Worm (Caenorhabditis elegans) whole organism, midembryonic: ENCODE data around the gene F47E1.2.

Experiments
- T22C8.4 ChIP-seq: fragments of 200-800 bp; sonication (Bioruptor generic); IDR thresholded peaks from 2 replicates; pipeline ENCODE4 v1.3.6; 2022; ENCODE audit warnings: missing genetic modification characterization, missing compliant biosample characterization
- cog-1 ChIP-seq: sonication (generic microtip); optimal IDR thresholded peaks from 2 replicates; lab custom pipeline; 2016; ENCODE audit warnings: missing genetic modification characterization, missing compliant biosample characterization
- flt-1 ChIP-seq: fragments of 200-800 bp; sonication (Bioruptor generic); IDR thresholded peaks from 2 replicates; pipeline ENCODE4 v1.3.6; 2022; ENCODE audit warnings: missing genetic modification characterization, missing compliant biosample characterization
- klf-2 ChIP-seq: fragments of 200-800 bp; sonication (Bioruptor generic); conservative IDR thresholded peaks from 2 replicates; pipeline ENCODE4 v1.3.6; 2022; ENCODE audit warnings: missing genetic modification reagents, missing genetic modification characterization, missing compliant biosample characterization
- med-1 ChIP-seq: sonication (generic microtip); optimal IDR thresholded peaks from 2 replicates; lab custom pipeline; 2017; ENCODE audit warnings: missing genetic modification characterization, mild to moderate bottlenecking, missing compliant biosample characterization, antibody characterized with exemption, missing genetic modification reagents; ENCODE audit not compliant: insufficient read depth
- ref-1 ChIP-seq: fragments of 200-800 bp; sonication (Bioruptor generic); conservative IDR thresholded peaks from 2 replicates; pipeline ENCODE4 v1.3.6; 2022; ENCODE audit warnings: missing genetic modification reagents, missing genetic modification characterization, missing compliant biosample characterization
- tab-1 ChIP-seq: fragments of 200-800 bp; sonication (Bioruptor generic); IDR thresholded peaks from 2 replicates; pipeline ENCODE4 v1.3.6; 2022; ENCODE audit warnings: missing genetic modification characterization, missing compliant biosample characterization
- ztf-23 ChIP-seq: fragments of 200-800 bp; sonication (Bioruptor generic); IDR thresholded peaks from 2 replicates; pipeline ENCODE4 v1.3.6; 2022; ENCODE audit warnings: missing genetic modification reagents, missing genetic modification characterization, missing compliant biosample characterization
- ztf-29 ChIP-seq: fragments of 200-800 bp; sonication (Bioruptor generic); IDR thresholded peaks from 2 replicates; pipeline ENCODE4 v1.3.6; 2022; ENCODE audit warnings: missing genetic modification reagents, missing genetic modification characterization, missing compliant biosample characterization

F47E1.2 gene

DNA sequence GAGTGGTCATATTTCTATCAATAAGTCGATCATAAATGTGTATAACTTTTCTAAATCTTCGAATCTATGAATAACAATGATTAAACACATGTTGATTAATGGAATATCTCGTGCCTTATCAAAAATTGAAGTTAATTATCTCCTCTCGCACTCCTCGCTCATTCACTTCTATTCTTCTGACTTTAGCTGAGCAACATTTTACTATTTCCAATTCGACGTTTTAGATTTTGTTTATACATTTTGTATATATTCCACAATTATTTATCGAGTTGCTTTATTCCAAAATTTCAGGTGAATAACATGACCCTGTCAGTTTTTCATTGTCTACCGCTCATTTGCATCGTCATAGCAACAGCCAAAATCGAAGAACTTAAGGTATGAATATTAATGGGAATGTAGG, 30.1 kb upstream of the F47E1.2 start, which contains the start of gene T25B6.3:
TSS of gene T25B6.3 (plus strand) at position 301 of the 400 bp plus-strand sequence.
- TF ChIP-seq flt-1: no peak
- TF ChIP-seq ztf-29 (GFP tag; lab: Robert Waterston, UW): no peak

DNA sequence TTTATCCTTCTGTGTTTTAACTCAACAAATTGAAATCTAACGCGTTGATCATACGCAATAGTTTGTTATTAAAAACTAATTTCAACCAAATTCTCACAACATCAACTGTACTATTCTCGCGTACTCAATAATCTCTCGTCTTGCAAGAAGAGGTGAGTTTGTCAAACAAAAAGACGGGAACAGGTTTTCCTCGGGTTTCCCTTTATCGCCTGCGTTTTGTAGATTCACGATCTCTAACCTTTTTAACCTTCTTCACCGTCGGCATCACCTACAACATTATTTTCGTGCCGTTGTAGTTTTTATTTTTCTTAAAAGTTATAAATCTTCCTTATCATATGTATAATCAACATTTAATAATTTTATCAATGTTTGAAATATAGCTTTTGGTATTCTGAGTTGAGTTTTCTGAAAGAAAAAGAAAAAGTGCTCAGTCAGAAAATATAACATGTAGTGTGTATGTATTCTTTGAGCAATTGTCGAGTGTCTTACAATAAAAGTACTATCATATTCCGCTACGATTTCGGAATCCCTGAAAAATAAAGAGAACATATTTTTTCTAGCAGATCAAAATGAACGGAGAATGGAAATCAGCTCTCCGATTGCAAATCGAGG, 28.4 kb upstream of the F47E1.2 start, which contains the start of gene snf-12:
TSS of gene snf-12 (plus strand) at position 562 of the 612 bp plus-strand sequence.
- no peak for TF ChIP-seq flt-1
- no peak for TF ChIP-seq ztf-29 (GFP tag; lab: Robert Waterston, UW)
- TF ChIP-seq T22C8.4 (GFP tag; lab: Robert Waterston, UW): no peak
- TF ChIP-seq ztf-23: no peak
- no peak for TF ChIP-seq med-1
- no peak for TF ChIP-seq tab-1 (GFP tag; lab: Robert Waterston, UW)
- no peak for TF ChIP-seq cog-1 (tag; lab: Kevin White, UChicago)
- TF ChIP-seq ref-1 (GFP tag; lab: Robert Waterston, UW): no peak
- TF ChIP-seq klf-2: no peak

DNA sequence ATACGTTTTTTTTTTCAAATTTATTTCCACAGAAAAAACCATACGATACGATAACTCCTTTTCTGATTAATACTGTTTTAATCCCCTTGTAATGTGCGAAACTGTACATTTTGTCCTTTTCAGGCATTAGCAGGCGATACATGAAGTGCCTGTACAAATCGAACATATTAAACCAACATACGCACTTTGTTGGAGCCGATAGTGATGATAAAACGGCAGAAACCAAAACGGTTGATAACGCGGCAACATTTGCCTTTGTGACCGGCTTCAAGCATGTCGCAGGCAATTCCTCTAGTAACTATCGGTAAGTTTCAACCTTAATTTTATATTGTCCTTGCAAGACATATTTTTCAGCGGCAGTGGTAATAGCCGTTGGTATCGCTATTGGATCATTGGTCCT, 23.1 kb upstream of the F47E1.2 start, which contains the start of gene nep-22:
TSS of gene nep-22 (plus strand) at position 245 of the 400 bp plus-strand sequence.
- TF ChIP-seq ztf-29 (GFP tag; lab: Robert Waterston, UW): no peak
- TF ChIP-seq T22C8.4 (GFP tag; lab: Robert Waterston, UW): no peak
- no peak for TF ChIP-seq flt-1
- no peak for TF ChIP-seq ztf-23
- no peak for TF ChIP-seq klf-2
- TF ChIP-seq tab-1 (GFP tag; lab: Robert Waterston, UW): no peak
- TF ChIP-seq cog-1 (tag; lab: Kevin White, UChicago): no peak
- TF ChIP-seq ref-1 (GFP tag; lab: Robert Waterston, UW): no peak
- no peak for TF ChIP-seq med-1

DNA sequence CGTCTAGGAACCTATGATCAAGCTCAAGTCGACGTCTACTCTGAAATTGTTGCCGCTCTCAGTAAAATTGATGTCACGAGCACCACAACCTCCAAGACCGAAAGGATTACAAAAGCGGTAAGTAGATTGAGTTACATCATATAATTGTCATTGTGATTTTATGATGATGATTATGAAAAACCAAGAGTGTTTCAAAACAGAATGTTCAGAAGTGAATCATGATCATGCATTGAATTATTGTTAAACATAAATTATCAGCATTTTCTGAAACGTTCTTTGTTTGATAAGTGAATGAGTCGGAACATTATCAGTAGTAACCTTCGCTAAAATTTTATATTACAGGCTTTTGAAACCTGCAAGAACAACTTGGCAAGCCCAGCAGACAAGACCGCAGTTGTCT, 22.3 kb upstream of the F47E1.2 start:
- no peak for TF ChIP-seq med-1

DNA sequence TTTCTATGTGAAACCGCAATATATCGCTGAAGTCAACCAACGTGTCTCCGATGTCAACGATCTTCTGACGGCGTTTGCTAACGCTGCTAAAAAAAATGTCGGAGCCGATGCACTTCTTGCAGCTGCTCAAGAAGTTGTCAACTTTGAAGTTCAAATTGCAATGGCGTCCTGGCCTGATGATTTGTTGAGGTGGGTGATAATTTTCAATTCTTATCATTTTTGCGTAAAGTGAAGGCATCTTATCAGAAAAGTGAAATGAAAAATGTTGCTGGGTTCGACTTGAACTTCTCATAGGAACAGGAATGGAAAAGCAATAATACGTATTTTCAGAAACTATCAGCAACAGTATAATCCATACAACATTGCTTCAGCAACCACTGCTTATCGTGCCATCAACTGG, 21.2 kb upstream of the F47E1.2 start:
- no peak for TF ChIP-seq klf-2
- TF ChIP-seq ref-1 (GFP tag; lab: Robert Waterston, UW): no peak
- no peak for TF ChIP-seq cog-1 (tag; lab: Kevin White, UChicago)

DNA sequence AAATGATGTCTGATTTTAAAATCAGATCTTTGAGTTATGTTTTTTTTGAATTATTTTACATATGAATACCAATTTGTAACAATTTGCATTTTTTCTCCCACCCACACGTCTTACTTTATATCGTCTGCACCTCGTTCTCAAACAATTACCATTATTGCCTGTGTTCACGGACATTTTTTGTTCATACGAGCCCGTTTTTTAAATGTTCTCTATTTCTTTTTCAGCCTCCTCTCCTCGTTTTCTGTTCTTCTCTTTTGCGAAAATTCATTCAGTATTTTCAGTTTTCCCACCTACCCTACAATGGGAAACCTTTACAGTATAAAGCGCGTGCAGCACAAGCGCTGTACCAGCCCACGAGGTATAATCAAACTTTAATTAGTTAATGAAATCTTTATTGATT, 11.5 kb upstream of the F47E1.2 start, which contains the start of gene prdm-14:
TSS of gene prdm-14 (plus strand) at position 301 of the 400 bp plus-strand sequence.
- TF ChIP-seq T22C8.4 (GFP tag; lab: Robert Waterston, UW): no peak
- no peak for TF ChIP-seq tab-1 (GFP tag; lab: Robert Waterston, UW)
- no peak for TF ChIP-seq ztf-23
- TF ChIP-seq klf-2: no peak
- TF ChIP-seq cog-1 (tag; lab: Kevin White, UChicago): no peak
- TF ChIP-seq ztf-29 (GFP tag; lab: Robert Waterston, UW): no peak
- TF ChIP-seq flt-1: no peak
- TF ChIP-seq ref-1 (GFP tag; lab: Robert Waterston, UW): no peak
- TF ChIP-seq med-1: no peak

DNA sequence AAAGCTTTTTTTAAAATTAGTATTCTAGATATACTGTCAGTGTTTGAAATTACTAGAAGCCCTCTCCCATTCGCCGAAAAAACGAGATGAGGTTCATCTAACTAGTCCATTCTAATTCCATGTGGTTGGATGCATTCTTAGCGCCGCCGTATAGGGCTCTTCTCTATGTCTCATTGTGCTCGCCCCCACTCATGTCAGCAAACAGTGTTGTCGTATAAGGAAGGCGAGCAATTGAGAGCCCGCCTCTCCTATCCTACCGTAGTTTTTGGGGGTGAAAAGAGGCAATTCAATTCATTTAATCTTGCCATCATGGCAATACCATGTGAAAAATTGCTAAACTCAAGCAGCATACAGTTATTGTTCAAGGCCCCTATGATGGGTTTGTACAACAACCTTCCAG, 8.8 kb upstream of the F47E1.2 start, which contains the start of gene F47E1.20:
TSS of gene F47E1.20 (plus strand) at position 301 of the 400 bp plus-strand sequence.
- no peak for TF ChIP-seq klf-2
- TF ChIP-seq ztf-23: no peak
- no peak for TF ChIP-seq med-1
- TF ChIP-seq T22C8.4 (GFP tag; lab: Robert Waterston, UW): no peak
- no peak for TF ChIP-seq flt-1
- TF ChIP-seq cog-1 (tag; lab: Kevin White, UChicago): no peak
- no peak for TF ChIP-seq ztf-29 (GFP tag; lab: Robert Waterston, UW)
- TF ChIP-seq ref-1 (GFP tag; lab: Robert Waterston, UW): no peak
- no peak for TF ChIP-seq tab-1 (GFP tag; lab: Robert Waterston, UW)

DNA sequence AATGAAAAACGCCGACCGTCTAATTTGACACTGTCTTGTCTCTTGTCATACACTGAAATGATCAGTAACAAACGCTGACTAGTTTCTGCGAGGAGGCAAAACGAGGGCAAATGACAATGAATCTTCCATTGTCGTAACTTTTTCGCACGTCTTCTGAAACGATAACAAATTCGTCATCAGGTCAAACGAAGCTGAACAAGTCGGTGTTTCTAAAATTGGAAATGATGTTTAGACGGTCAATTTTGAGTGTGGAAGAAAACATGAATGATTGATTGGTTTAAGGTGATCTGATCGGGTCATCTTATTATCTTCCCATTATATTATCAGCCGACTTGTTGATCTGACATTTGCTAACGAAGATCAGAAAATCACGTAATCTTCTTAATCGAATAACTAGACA, 4.0 kb upstream of the F47E1.2 start:
- TF ChIP-seq klf-2: no peak
- TF ChIP-seq cog-1 (tag; lab: Kevin White, UChicago): no peak
- TF ChIP-seq ztf-29 (GFP tag; lab: Robert Waterston, UW): no peak
- no peak for TF ChIP-seq ref-1 (GFP tag; lab: Robert Waterston, UW)
- no peak for TF ChIP-seq tab-1 (GFP tag; lab: Robert Waterston, UW)
- TF ChIP-seq ztf-23: no peak
- TF ChIP-seq T22C8.4 (GFP tag; lab: Robert Waterston, UW): no peak
- no peak for TF ChIP-seq flt-1
- TF ChIP-seq med-1: no peak

DNA sequence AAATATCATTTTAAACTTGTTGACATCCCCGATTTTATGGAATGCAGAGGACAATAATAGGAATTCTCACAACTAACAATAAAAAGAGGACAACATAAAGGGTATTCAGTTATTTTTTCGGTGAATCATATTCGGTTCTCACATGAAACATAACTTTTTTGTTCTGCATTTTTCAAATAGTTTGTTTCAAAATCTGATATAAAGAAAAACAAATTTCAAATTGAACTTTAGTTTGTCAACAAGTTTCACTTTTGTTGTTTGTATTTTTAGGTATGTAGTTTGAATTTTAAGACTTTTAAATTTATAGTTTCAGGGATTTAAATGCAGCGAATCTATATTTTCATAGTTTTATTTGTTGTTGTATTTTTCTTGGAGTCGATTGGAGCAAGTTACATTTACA, 5.1 kb downstream of the F47E1.2 start, which contains the start of gene F47E1.4:
TSS of gene F47E1.4 (plus strand) at position 301 of the 400 bp plus-strand sequence.
- TF ChIP-seq tab-1 (GFP tag; lab: Robert Waterston, UW) (no peak), cog-1 (tag; lab: Kevin White, UChicago) (no peak), ref-1 (GFP tag; lab: Robert Waterston, UW) (no peak), ztf-29 (GFP tag; lab: Robert Waterston, UW) (no peak), klf-2 (no peak), T22C8.4 (GFP tag; lab: Robert Waterston, UW) (no peak)

DNA sequence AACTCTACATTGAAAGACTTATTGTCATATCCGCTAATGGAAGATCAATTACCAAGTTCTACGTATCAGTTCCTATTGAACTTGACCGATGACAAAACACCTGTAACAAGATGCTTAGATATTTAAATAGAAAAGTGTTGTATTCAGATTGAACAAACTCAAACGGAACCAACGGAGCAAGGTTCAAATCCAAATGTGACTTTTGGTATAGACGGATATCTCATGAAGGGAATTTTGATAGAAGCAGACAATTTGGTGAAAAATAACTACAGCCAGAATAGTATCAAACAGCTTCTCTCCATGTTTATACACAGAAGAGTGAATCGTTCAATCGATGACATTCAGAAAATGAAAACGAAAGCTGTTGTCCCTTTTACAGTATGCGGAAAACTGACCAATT, 6.0 kb downstream of the F47E1.2 start:
- TF ChIP-seq ztf-23 (no peak), klf-2 (no peak), T22C8.4 (GFP tag; lab: Robert Waterston, UW) (no peak), flt-1 (no peak), ref-1 (GFP tag; lab: Robert Waterston, UW) (no peak), ztf-29 (GFP tag; lab: Robert Waterston, UW) (no peak), cog-1 (tag; lab: Kevin White, UChicago) (no peak), med-1 (no peak), tab-1 (GFP tag; lab: Robert Waterston, UW) (no peak)
